Fruit fly (Drosophila melanogaster) whole organism, embryonic: Measurements from ENCODE around the gene Shawn.

Experiments used
- Asciz ChIP-seq: fragments of 200-800 bp; sonication (Bioruptor generic); optimal IDR thresholded peaks from 2 replicates; lab custom pipeline; 2017; ENCODE audit warnings: missing biosample characterization, mild to moderate bottlenecking, missing genetic modification characterization, missing genetic modification reagents
- B-H2 ChIP-seq: fragments of 200-800 bp; sonication (Bioruptor generic); optimal IDR thresholded peaks from 2 replicates; lab custom pipeline; 2018; ENCODE audit warnings: missing biosample characterization, mild to moderate bottlenecking, missing genetic modification characterization
- C15 ChIP-seq: fragments of 200-800 bp; sonication (Bioruptor generic); IDR thresholded peaks from 3 replicates; pipeline ENCODE4 v1.3.6; 2022; ENCODE audit warnings: missing biosample characterization, missing genetic modification characterization
- CG10209 ChIP-seq: fragments of 200-800 bp; sonication (Bioruptor generic); optimal IDR thresholded peaks from 3 replicates; lab custom pipeline; 2017; ENCODE audit warnings: missing biosample characterization, mild to moderate bottlenecking, missing genetic modification characterization, missing genetic modification reagents
- CG10959 ChIP-seq: fragments of 200-800 bp; sonication (Bioruptor generic); IDR thresholded peaks from 2 replicates; pipeline ENCODE4 v1.3.6; 2022; ENCODE audit warnings: missing biosample characterization, missing genetic modification characterization
- CG11093 ChIP-seq: fragments of 200-800 bp; sonication (Bioruptor generic); IDR thresholded peaks from 3 replicates; pipeline ENCODE4 v1.3.6; 2022; ENCODE audit warnings: missing biosample characterization, missing genetic modification characterization
- CG12219 ChIP-seq: fragments of 200-800 bp; sonication (Bioruptor generic); optimal IDR thresholded peaks from 3 replicates; lab custom pipeline; 2018; ENCODE audit warnings: missing biosample characterization, mild to moderate bottlenecking, missing genetic modification characterization
- CG12942 ChIP-seq: fragments of 200-800 bp; sonication (Bioruptor generic); optimal IDR thresholded peaks from 3 replicates; lab custom pipeline; 2016; ENCODE audit warnings: missing biosample characterization, missing genetic modification characterization
- CG13123 ChIP-seq: fragments of 200-800 bp; sonication (Bioruptor generic); optimal IDR thresholded peaks from 2 replicates; lab custom pipeline; 2016; ENCODE audit warnings: missing biosample characterization, missing genetic modification characterization
- CG13287 ChIP-seq: fragments of 200-800 bp; sonication (Bioruptor generic); IDR thresholded peaks from 2 replicates; pipeline ENCODE4 v1.3.6; 2022; ENCODE audit warnings: missing biosample characterization, missing genetic modification characterization; ENCODE audit not compliant: partially characterized antibody
- CG2678 ChIP-seq: fragments of 200-800 bp; sonication (Bioruptor generic); optimal IDR thresholded peaks from 3 replicates; lab custom pipeline; 2019; ENCODE audit warnings: missing biosample characterization, mild to moderate bottlenecking, missing genetic modification characterization, moderate library complexity
- CG31365 ChIP-seq: fragments of 200-800 bp; sonication (Bioruptor generic); optimal IDR thresholded peaks from 2 replicates; lab custom pipeline; 2018; ENCODE audit warnings: missing biosample characterization, mild to moderate bottlenecking, missing genetic modification characterization
- CG42726 ChIP-seq: fragments of 200-800 bp; sonication (Bioruptor generic); IDR thresholded peaks from 2 replicates; pipeline ENCODE4 v1.3.6; 2022; ENCODE audit warnings: missing biosample characterization, missing genetic modification characterization; ENCODE audit not compliant: partially characterized antibody
- CG4360 ChIP-seq: fragments of 200-800 bp; sonication (Bioruptor generic); IDR thresholded peaks from 2 replicates; pipeline ENCODE4 v1.3.6; 2022; ENCODE audit warnings: missing biosample characterization, missing genetic modification characterization
- CG4617 ChIP-seq: fragments of 200-800 bp; sonication (Bioruptor generic); optimal IDR thresholded peaks from 3 replicates; lab custom pipeline; 2016; ENCODE audit warnings: missing biosample characterization, missing genetic modification characterization, borderline replicate concordance
- CG5953 ChIP-seq: fragments of 200-800 bp; sonication (Bioruptor generic); IDR thresholded peaks from 2 replicates; pipeline ENCODE4 v1.3.6; 2022; ENCODE audit warnings: missing biosample characterization, missing genetic modification characterization
- CG7963 ChIP-seq: fragments of 200-800 bp; sonication (Bioruptor generic); IDR thresholded peaks from 3 replicates; pipeline ENCODE4 v1.3.6; 2022; ENCODE audit warnings: missing biosample characterization, missing genetic modification characterization; ENCODE audit not compliant: partially characterized antibody
- CG9215 ChIP-seq: fragments of 200-800 bp; sonication (Bioruptor generic); IDR thresholded peaks from 2 replicates; pipeline ENCODE4 v1.3.6; 2022; ENCODE audit warnings: missing biosample characterization, missing genetic modification characterization
- Chrac-16 ChIP-seq: fragments of 200-800 bp; sonication (Bioruptor generic); optimal IDR thresholded peaks from 3 replicates; lab custom pipeline; 2016; ENCODE audit warnings: missing biosample characterization, missing genetic modification characterization
- D ChIP-seq, 2 experiments: fragments of 200-800 bp in 1 of 2; fragments of >200 bp in 1 of 2; sonication (Bioruptor generic) in 1 of 2; optimal IDR thresholded peaks; 2 replicates in 1 of 2; 3 replicates in 1 of 2; lab custom pipeline; 2017; ENCODE audit warnings: mild to moderate bottlenecking in 1 of 2, missing biosample characterization in 1 of 2, missing genetic modification characterization in 1 of 2, missing genetic modification reagents in 1 of 2
- Fer3 ChIP-seq: fragments of 200-800 bp; sonication (Bioruptor generic); optimal IDR thresholded peaks from 2 replicates; lab custom pipeline; 2018; ENCODE audit warnings: missing biosample characterization, mild to moderate bottlenecking, missing genetic modification characterization, moderate library complexity
- Hr3 ChIP-seq: fragments of 200-800 bp; sonication (Bioruptor generic); optimal IDR thresholded peaks from 3 replicates; lab custom pipeline; 2016; ENCODE audit warnings: missing biosample characterization, missing genetic modification characterization
- Hr78 ChIP-seq, 2 experiments: fragments of 200-800 bp in 1 of 2; fragments of >200 bp in 1 of 2; sonication (Bioruptor generic) in 1 of 2; optimal IDR thresholded peaks; 2 replicates each; lab custom pipeline; 2017 to 2019; ENCODE audit warnings: missing biosample characterization in 2 of 2, missing genetic modification characterization in 2 of 2, mild to moderate bottlenecking in 1 of 2, moderate library complexity in 1 of 2
- Lhr ChIP-seq: fragments of 200-800 bp; sonication (Bioruptor generic); optimal IDR thresholded peaks from 3 replicates; lab custom pipeline; 2017; ENCODE audit warnings: mild to moderate bottlenecking, missing biosample characterization, missing genetic modification reagents, missing genetic modification characterization
- Ravus ChIP-seq: fragments of 200-800 bp; sonication (Bioruptor generic); IDR thresholded peaks from 2 replicates; pipeline ENCODE4 v1.3.6; 2022; ENCODE audit warnings: missing biosample characterization, missing genetic modification characterization
- Side ChIP-seq: fragments of 200-800 bp; sonication (Bioruptor generic); optimal IDR thresholded peaks from 2 replicates; lab custom pipeline; 2016; ENCODE audit warnings: missing biosample characterization, missing genetic modification characterization
- Six4 ChIP-seq: fragments of 200-800 bp; sonication (Bioruptor generic); optimal IDR thresholded peaks from 2 replicates; lab custom pipeline; 2016; ENCODE audit warnings: missing biosample characterization, missing genetic modification characterization
- Usf ChIP-seq: fragments of 200-800 bp; sonication (Bioruptor generic); optimal IDR thresholded peaks from 2 replicates; lab custom pipeline; 2017; ENCODE audit warnings: missing genotype, missing biosample characterization, missing genetic modification characterization
- al ChIP-seq: fragments of 200-800 bp; sonication (Bioruptor generic); IDR thresholded peaks from 2 replicates; pipeline ENCODE4 v1.3.6; 2022; ENCODE audit warnings: missing biosample characterization, missing genetic modification characterization
- ash1 ChIP-seq: fragments of 200-800 bp; sonication (Bioruptor generic); optimal IDR thresholded peaks from 2 replicates; lab custom pipeline; 2018; ENCODE audit warnings: missing biosample characterization, mild to moderate bottlenecking, missing genetic modification characterization
- cwo ChIP-seq: fragments of 200-800 bp; sonication (Bioruptor generic); optimal IDR thresholded peaks from 3 replicates; lab custom pipeline; 2017; ENCODE audit warnings: missing biosample characterization, missing genetic modification characterization, mild to moderate bottlenecking, moderate library complexity, missing genetic modification reagents
- da ChIP-seq: fragments of 200-800 bp; sonication (Bioruptor generic); optimal IDR thresholded peaks from 2 replicates; lab custom pipeline; 2016; ENCODE audit warnings: missing biosample characterization, missing genetic modification characterization
- dati ChIP-seq: fragments of 200-800 bp; sonication (Bioruptor generic); IDR thresholded peaks from 2 replicates; pipeline ENCODE4 v1.3.6; 2022; ENCODE audit warnings: missing biosample characterization, missing genetic modification characterization
- exex ChIP-seq: fragments of 200-800 bp; sonication (Bioruptor generic); optimal IDR thresholded peaks from 4 replicates; lab custom pipeline; 2018; ENCODE audit warnings: missing biosample characterization, mild to moderate bottlenecking, missing genetic modification characterization, moderate library complexity
- eyg ChIP-seq: fragments of 200-800 bp; sonication (Bioruptor generic); optimal IDR thresholded peaks from 3 replicates; lab custom pipeline; 2016; ENCODE audit warnings: missing biosample characterization, missing genetic modification characterization
- h ChIP-seq: fragments of >200 bp; optimal IDR thresholded peaks from 2 replicates; lab custom pipeline; 2017
- jing ChIP-seq: fragments of 200-800 bp; sonication (Bioruptor generic); optimal IDR thresholded peaks from 2 replicates; lab custom pipeline; 2018; ENCODE audit warnings: missing biosample characterization, mild to moderate bottlenecking, missing genetic modification characterization
- nerfin-2 ChIP-seq: fragments of 200-800 bp; sonication (Bioruptor generic); IDR thresholded peaks from 2 replicates; pipeline ENCODE4 v1.3.6; 2022; ENCODE audit warnings: missing biosample characterization, missing genetic modification characterization; ENCODE audit not compliant: partially characterized antibody
- pan ChIP-seq, 4 experiments: fragments of >200 bp in 3 of 4; fragments of 200-800 bp in 1 of 4; sonication (Bioruptor generic) in 1 of 4; optimal IDR thresholded peaks in 3 of 4; IDR thresholded peaks in 1 of 4; 2 replicates each; pipeline versions ENCODE4 v1.3.6 to Lab custom; 2017 to 2022; ENCODE audit warnings: missing biosample characterization in 2 of 4, missing genetic modification characterization in 2 of 4, mixed read lengths in 1 of 4
- pb ChIP-seq: fragments of 200-800 bp; sonication (Bioruptor generic); optimal IDR thresholded peaks from 3 replicates; lab custom pipeline; 2016; ENCODE audit warnings: missing biosample characterization, missing genetic modification characterization
- ranshi ChIP-seq: fragments of 200-800 bp; sonication (Bioruptor generic); IDR thresholded peaks from 2 replicates; pipeline ENCODE4 v1.3.6; 2022; ENCODE audit warnings: missing biosample characterization, missing genetic modification characterization
- sd ChIP-seq: fragments of 200-800 bp; sonication (Bioruptor generic); optimal IDR thresholded peaks from 3 replicates; lab custom pipeline; 2018; ENCODE audit warnings: missing biosample characterization, mild to moderate bottlenecking, missing genetic modification characterization, moderate library complexity
- shn ChIP-seq: fragments of 200-800 bp; sonication (Bioruptor generic); optimal IDR thresholded peaks from 3 replicates; lab custom pipeline; 2016; ENCODE audit warnings: missing biosample characterization, missing genetic modification characterization
- tgo ChIP-seq: fragments of 200-800 bp; sonication (Bioruptor generic); IDR thresholded peaks from 3 replicates; pipeline ENCODE4 v1.3.6; 2022; ENCODE audit warnings: missing biosample characterization, missing genetic modification characterization
- tio ChIP-seq: fragments of 200-800 bp; sonication (Bioruptor generic); optimal IDR thresholded peaks from 2 replicates; lab custom pipeline; 2017; ENCODE audit warnings: missing biosample characterization, missing genetic modification characterization, inconsistent platforms
- tup ChIP-seq: fragments of 200-800 bp; sonication (Bioruptor generic); optimal IDR thresholded peaks from 2 replicates; lab custom pipeline; 2016; ENCODE audit warnings: missing biosample characterization, mild to moderate bottlenecking, missing genetic modification characterization, moderate library complexity
- unc-4 ChIP-seq: fragments of 200-800 bp; sonication (Bioruptor generic); IDR thresholded peaks from 2 replicates; pipeline ENCODE4 v1.3.6; 2022; ENCODE audit warnings: missing biosample characterization, missing genetic modification characterization; ENCODE audit not compliant: partially characterized antibody
- usp ChIP-seq: fragments of >200 bp; optimal IDR thresholded peaks from 2 replicates; lab custom pipeline; 2017; ENCODE audit warnings: missing biosample characterization, missing genetic modification characterization

Shawn gene

DNA sequence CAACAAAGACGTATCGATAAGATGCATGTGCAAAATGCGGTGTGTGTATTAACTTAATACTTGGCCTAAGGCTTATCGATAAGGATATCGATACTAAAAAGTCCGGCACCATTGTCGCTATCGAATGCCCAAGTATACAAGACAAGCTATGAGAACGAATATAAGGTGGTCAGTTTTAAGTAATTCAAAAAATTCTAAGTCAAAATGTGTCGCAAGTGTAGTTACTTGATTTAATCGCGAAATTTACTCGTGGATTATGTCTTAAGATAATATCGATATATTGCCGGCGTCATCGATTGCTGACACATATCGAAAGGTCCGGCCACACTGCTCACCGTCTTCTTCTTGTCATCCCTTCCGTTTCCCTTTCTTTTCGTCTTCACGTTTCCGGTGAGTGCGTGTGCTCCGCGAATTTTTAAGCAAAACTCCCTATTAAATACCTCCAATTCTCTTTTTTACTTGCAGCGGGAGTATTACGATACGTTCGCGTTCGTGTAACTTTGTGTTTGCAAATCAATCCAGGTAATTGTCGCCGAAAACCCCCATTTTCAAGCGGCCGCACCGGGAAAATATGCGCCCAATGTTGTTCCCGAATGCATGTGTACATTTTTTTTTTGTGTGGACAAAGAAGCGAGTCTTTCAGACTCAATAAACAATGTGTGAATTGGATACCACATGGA is 13.5 kb upstream of the Shawn start, which contains the start of gene RpS10b (continued):
- TF ChIP-seq CG4360 (GFP tag; lab: Robert Waterston, UW) (no peak), Asciz (GFP tag; lab: Kevin White, UChicago) (peak; percentile 94), cwo (GFP tag; lab: Kevin White, UChicago) (peak; percentile 77), dati (GFP tag; lab: Robert Waterston, UW) (peak; percentile 54), tio (GFP tag; lab: Kevin White, UChicago) (peak; percentile 62), tgo (GFP tag; lab: Robert Waterston, UW) (peak; percentile 38; the same call in 2 of the 3 replicates), CG2678 (peak; percentile 80), D (optimal IDR thresholded peaks at IDR 0.05; lab: Kevin White, UChicago) (peak; percentile 56), D (GFP tag; optimal IDR thresholded peaks at IDR 0.05; lab: Kevin White, UChicago) (peak; percentile 90), B-H2 (peak; percentile 88), sd (tag; lab: Kevin White, UChicago) (peak; percentile 46), Chrac-16 (GFP tag; lab: Kevin White, UChicago) (peak; percentile 68), shn (GFP tag; lab: Kevin White, UChicago) (peak; percentile 90), CG7963 (GFP tag; lab: Robert Waterston, UW) (peak; percentile 78), Hr78 (GFP tag; optimal IDR thresholded peaks at IDR 0.05; lab: Kevin White, UChicago) (peak in 1 of 2 experiments; percentile 50), Six4 (GFP tag; lab: Kevin White, UChicago) (peak; percentile 74), usp (GFP tag; lab: Kevin White, UChicago) (no peak), CG13123 (peak; percentile 54), CG42726 (GFP tag; lab: Robert Waterston, UW) (peak; percentile 77), CG12219 (GFP tag; lab: Kevin White, UChicago) (peak; percentile 89), pb (GFP tag; lab: Kevin White, UChicago) (peak; percentile 93), nerfin-2 (GFP tag; lab: Robert Waterston, UW) (peak; percentile 86), CG4617 (GFP tag; lab: Kevin White, UChicago) (peak; percentile 57), jing (GFP tag; lab: Kevin White, UChicago) (peak; percentile 47), da (peak; percentile 93), Ravus (GFP tag; lab: Robert Waterston, UW) (no peak), al (GFP tag; lab: Robert Waterston, UW) (peak; percentile 63), h (lab: Kevin White, UChicago) (no peak), CG11093 (GFP tag; lab: Robert Waterston, UW) (no peak), CG9215 (GFP tag; lab: Robert Waterston, UW) (peak; percentile 42), C15 (GFP tag; lab: Robert Waterston, UW) (peak; percentile 25; the same call in 1 of the 3 replicates), ash1 (GFP tag; lab: Kevin White, UChicago) (peak; percentile 81), CG10959 (GFP tag; lab: Robert Waterston, UW) (peak; percentile 64), Lhr (GFP tag; lab: Kevin White, UChicago) (peak; percentile 97), Usf (GFP tag; lab: Kevin White, UChicago) (peak; percentile 86), unc-4 (GFP tag; lab: Robert Waterston, UW) (peak; percentile 88), CG10209 (GFP tag; lab: Kevin White, UChicago) (peak; percentile 92), CG13287 (GFP tag; lab: Robert Waterston, UW) (peak; percentile 91), exex (tag; lab: Kevin White, UChicago) (peak; percentile 66), CG31365 (tag; lab: Kevin White, UChicago) (peak; percentile 81), eyg (GFP tag; lab: Kevin White, UChicago) (peak; percentile 93), Side (peak; percentile 78), ranshi (GFP tag; lab: Robert Waterston, UW) (peak; percentile 75), CG5953 (GFP tag; lab: Robert Waterston, UW) (peak; percentile 74), Hr3 (GFP tag; lab: Kevin White, UChicago) (peak; percentile 63), Fer3 (tag; lab: Kevin White, UChicago) (peak; percentile 86), tup (no peak), pan (optimal IDR thresholded peaks at IDR 0.05; lab: Kevin White, UChicago) (no peak), pan (GFP tag; optimal IDR thresholded peaks at IDR 0.05 in 1 of 2, IDR thresholded peaks at IDR 0.05 in 1 of 2) (peak in 1 of 2 experiments; percentile 87), CG12942 (GFP tag; lab: Kevin White, UChicago) (peak; percentile 57)
